Fruit fly (Drosophila melanogaster) whole organism, embryonic: ENCODE measurements around the gene drl.

Experiments
- Atf-2 ChIP-seq: fragments of 200-800 bp; sonication (Bioruptor generic); optimal IDR thresholded peaks from 2 replicates; lab custom pipeline; 2016; ENCODE audit warnings: missing biosample characterization, missing genetic modification characterization
- C15 ChIP-seq: fragments of 200-800 bp; sonication (Bioruptor generic); IDR thresholded peaks from 3 replicates; pipeline ENCODE4 v1.3.6; 2022; ENCODE audit warnings: missing biosample characterization, missing genetic modification characterization
- CG11093 ChIP-seq: fragments of 200-800 bp; sonication (Bioruptor generic); IDR thresholded peaks from 3 replicates; pipeline ENCODE4 v1.3.6; 2022; ENCODE audit warnings: missing biosample characterization, missing genetic modification characterization
- CG11456 ChIP-seq: fragments of 200-800 bp; sonication (Bioruptor generic); IDR thresholded peaks from 3 replicates; pipeline ENCODE4 v1.3.6; 2022; ENCODE audit warnings: missing biosample characterization, missing genetic modification characterization
- CG11504 ChIP-seq: fragments of 200-800 bp; sonication (Bioruptor generic); optimal IDR thresholded peaks from 3 replicates; lab custom pipeline; 2019; ENCODE audit warnings: missing biosample characterization, mild to moderate bottlenecking, missing genetic modification characterization, moderate library complexity
- CG12071 ChIP-seq: fragments of 200-800 bp; sonication (Bioruptor generic); optimal IDR thresholded peaks from 3 replicates; lab custom pipeline; 2018; ENCODE audit warnings: missing biosample characterization, mild to moderate bottlenecking, missing genetic modification characterization
- CG12219 ChIP-seq: fragments of 200-800 bp; sonication (Bioruptor generic); optimal IDR thresholded peaks from 3 replicates; lab custom pipeline; 2018; ENCODE audit warnings: missing biosample characterization, mild to moderate bottlenecking, missing genetic modification characterization
- CG12299 ChIP-seq: fragments of 200-800 bp; sonication (Bioruptor generic); optimal IDR thresholded peaks from 2 replicates; lab custom pipeline; 2018; ENCODE audit warnings: missing biosample characterization, mild to moderate bottlenecking, missing genetic modification characterization
- CG12391 ChIP-seq: fragments of 200-800 bp; sonication (Bioruptor generic); optimal IDR thresholded peaks from 3 replicates; lab custom pipeline; 2018; ENCODE audit warnings: missing biosample characterization, mild to moderate bottlenecking, missing genetic modification characterization, moderate library complexity
- CG14667 ChIP-seq: fragments of 200-800 bp; sonication (Bioruptor generic); IDR thresholded peaks from 2 replicates; pipeline ENCODE4 v1.3.6; 2022; ENCODE audit warnings: missing biosample characterization, missing genetic modification characterization
- CG15269 ChIP-seq: fragments of 200-800 bp; sonication (Bioruptor generic); optimal IDR thresholded peaks from 2 replicates; lab custom pipeline; 2018; ENCODE audit warnings: missing biosample characterization, mild to moderate bottlenecking, missing genetic modification characterization, moderate library complexity
- CG17385 ChIP-seq: fragments of 200-800 bp; sonication (Bioruptor generic); optimal IDR thresholded peaks from 3 replicates; lab custom pipeline; 2018; ENCODE audit warnings: missing biosample characterization, mild to moderate bottlenecking, missing genetic modification characterization
- CG18619 ChIP-seq: fragments of 200-800 bp; sonication (Bioruptor generic); optimal IDR thresholded peaks from 3 replicates; lab custom pipeline; 2017; ENCODE audit warnings: missing biosample characterization, mild to moderate bottlenecking, missing genetic modification characterization
- CG18764 ChIP-seq: fragments of 200-800 bp; sonication (Bioruptor generic); optimal IDR thresholded peaks from 3 replicates; lab custom pipeline; 2016; ENCODE audit warnings: missing biosample characterization, missing genetic modification characterization
- CG2712 ChIP-seq: fragments of 200-800 bp; optimal IDR thresholded peaks from 3 replicates; lab custom pipeline; 2019; ENCODE audit warnings: missing biosample characterization, mild to moderate bottlenecking, missing genetic modification characterization, moderate library complexity
- CG30020 ChIP-seq: fragments of 200-800 bp; optimal IDR thresholded peaks from 2 replicates; lab custom pipeline; 2019; ENCODE audit warnings: missing biosample characterization, mild to moderate bottlenecking, missing genetic modification characterization, moderate library complexity
- CG30403 ChIP-seq: fragments of 200-800 bp; sonication (Bioruptor generic); optimal IDR thresholded peaks from 3 replicates; lab custom pipeline; 2016; ENCODE audit warnings: missing biosample characterization, missing genetic modification characterization
- CG31441 ChIP-seq: fragments of 200-800 bp; sonication (Bioruptor generic); IDR thresholded peaks from 2 replicates; pipeline ENCODE4 v1.3.6; 2022; ENCODE audit warnings: missing biosample characterization, missing genetic modification characterization
- CG32532 ChIP-seq: fragments of 200-800 bp; sonication (Bioruptor generic); IDR thresholded peaks from 2 replicates; pipeline ENCODE4 v1.3.6; 2022; ENCODE audit warnings: missing biosample characterization, missing genetic modification characterization
- CG4404 ChIP-seq: fragments of 200-800 bp; sonication (Bioruptor generic); IDR thresholded peaks from 2 replicates; pipeline ENCODE4 v1.3.6; 2022; ENCODE audit warnings: missing biosample characterization, missing genetic modification characterization
- CG5245 ChIP-seq: fragments of 200-800 bp; sonication (Bioruptor generic); optimal IDR thresholded peaks from 3 replicates; lab custom pipeline; 2016; ENCODE audit warnings: missing biosample characterization, missing genetic modification characterization
- CG6689 ChIP-seq: fragments of 200-800 bp; sonication (Bioruptor generic); IDR thresholded peaks from 2 replicates; pipeline ENCODE4 v1.3.6; 2022; ENCODE audit warnings: missing biosample characterization, missing genetic modification characterization
- CG8388 ChIP-seq: fragments of 200-800 bp; sonication (Bioruptor generic); optimal IDR thresholded peaks from 2 replicates; lab custom pipeline; 2019; ENCODE audit warnings: missing biosample characterization, mild to moderate bottlenecking, missing genetic modification characterization, moderate library complexity
- CG8478 ChIP-seq: fragments of >200 bp; optimal IDR thresholded peaks from 2 replicates; lab custom pipeline; 2018
- CG9727 ChIP-seq: fragments of 200-800 bp; sonication (Bioruptor generic); optimal IDR thresholded peaks from 3 replicates; lab custom pipeline; 2017; ENCODE audit warnings: missing biosample characterization, mild to moderate bottlenecking, missing genetic modification characterization
- Drgx ChIP-seq: fragments of 200-800 bp; sonication (Bioruptor generic); IDR thresholded peaks from 2 replicates; pipeline ENCODE4 v1.3.6; 2022; ENCODE audit warnings: missing biosample characterization, missing genetic modification characterization
- ERR ChIP-seq: fragments of 200-800 bp; sonication (Bioruptor generic); optimal IDR thresholded peaks from 2 replicates; lab custom pipeline; 2016; ENCODE audit warnings: missing biosample characterization, missing genetic modification characterization
- H15 ChIP-seq: fragments of 200-800 bp; sonication (Bioruptor generic); IDR thresholded peaks from 3 replicates; pipeline ENCODE4 v1.3.6; 2022; ENCODE audit warnings: missing biosample characterization, missing genetic modification characterization
- Lpt ChIP-seq: fragments of >200 bp; optimal IDR thresholded peaks from 2 replicates; lab custom pipeline; 2018; ENCODE audit warnings: missing biosample characterization, missing genetic modification characterization
- Poxn ChIP-seq: fragments of 200-800 bp; sonication (Bioruptor generic); IDR thresholded peaks from 2 replicates; pipeline ENCODE4 v1.3.6; 2022; ENCODE audit warnings: missing biosample characterization, missing genetic modification characterization
- Side ChIP-seq: fragments of 200-800 bp; sonication (Bioruptor generic); optimal IDR thresholded peaks from 2 replicates; lab custom pipeline; 2016; ENCODE audit warnings: missing biosample characterization, missing genetic modification characterization
- Tbp ChIP-seq: fragments of >200 bp; optimal IDR thresholded peaks from 2 replicates; lab custom pipeline; 2018; ENCODE audit warnings: missing biosample characterization, missing genetic modification characterization
- al ChIP-seq: fragments of 200-800 bp; sonication (Bioruptor generic); IDR thresholded peaks from 2 replicates; pipeline ENCODE4 v1.3.6; 2022; ENCODE audit warnings: missing biosample characterization, missing genetic modification characterization
- bcd ChIP-seq: fragments of 200-800 bp; sonication (Bioruptor generic); optimal IDR thresholded peaks from 2 replicates; lab custom pipeline; 2017; ENCODE audit warnings: missing biosample characterization, mild to moderate bottlenecking, missing genetic modification characterization
- bowl ChIP-seq: fragments of 200-800 bp; sonication (Bioruptor generic); IDR thresholded peaks from 2 replicates; pipeline ENCODE4 v1.3.6; 2022; ENCODE audit warnings: missing biosample characterization, missing genetic modification characterization
- chn ChIP-seq: fragments of 200-800 bp; sonication (Bioruptor generic); optimal IDR thresholded peaks from 2 replicates; lab custom pipeline; 2016; ENCODE audit warnings: missing biosample characterization, missing genetic modification characterization
- ci ChIP-seq: fragments of 200-800 bp; sonication (Bioruptor generic); IDR thresholded peaks from 3 replicates; pipeline ENCODE4 v1.3.6; 2022; ENCODE audit warnings: missing biosample characterization, missing genetic modification characterization
- da ChIP-seq: fragments of 200-800 bp; sonication (Bioruptor generic); optimal IDR thresholded peaks from 2 replicates; lab custom pipeline; 2016; ENCODE audit warnings: missing biosample characterization, missing genetic modification characterization
- dati ChIP-seq: fragments of 200-800 bp; sonication (Bioruptor generic); IDR thresholded peaks from 2 replicates; pipeline ENCODE4 v1.3.6; 2022; ENCODE audit warnings: missing biosample characterization, missing genetic modification characterization
- inv ChIP-seq: fragments of 200-800 bp; sonication (Bioruptor generic); IDR thresholded peaks from 2 replicates; pipeline ENCODE4 v1.3.6; 2022; ENCODE audit warnings: missing biosample characterization, missing genetic modification characterization; ENCODE audit not compliant: partially characterized antibody
- maf-S ChIP-seq: fragments of 200-800 bp; sonication (Bioruptor generic); optimal IDR thresholded peaks from 2 replicates; lab custom pipeline; 2016; ENCODE audit warnings: missing biosample characterization, missing genetic modification characterization
- nmo ChIP-seq: fragments of 200-800 bp; sonication (Bioruptor generic); optimal IDR thresholded peaks from 2 replicates; lab custom pipeline; 2018; ENCODE audit warnings: missing biosample characterization, mild to moderate bottlenecking, missing genetic modification characterization, moderate library complexity
- row ChIP-seq: fragments of 200-800 bp; sonication (Bioruptor generic); IDR thresholded peaks from 3 replicates; pipeline ENCODE4 v1.3.6; 2022; ENCODE audit warnings: missing biosample characterization, missing genetic modification characterization
- sc ChIP-seq, 3 experiments: fragments of >200 bp in 2 of 3; fragments of 200-800 bp in 1 of 3; sonication (Bioruptor generic) in 1 of 3; optimal IDR thresholded peaks; 2 replicates in 2 of 3; 3 replicates in 1 of 3; lab custom pipeline; 2017; ENCODE audit warnings: mild to moderate bottlenecking in 1 of 3, missing biosample characterization in 1 of 3, missing genetic modification characterization in 1 of 3, missing genetic modification reagents in 1 of 3
- seq ChIP-seq: fragments of 200-800 bp; sonication (Bioruptor generic); IDR thresholded peaks from 2 replicates; pipeline ENCODE4 v1.3.6; 2022; ENCODE audit warnings: missing biosample characterization, missing genetic modification characterization
- shn ChIP-seq: fragments of 200-800 bp; sonication (Bioruptor generic); optimal IDR thresholded peaks from 3 replicates; lab custom pipeline; 2016; ENCODE audit warnings: missing biosample characterization, missing genetic modification characterization
- tna ChIP-seq: fragments of 200-800 bp; sonication (Bioruptor generic); IDR thresholded peaks from 2 replicates; pipeline ENCODE4 v1.3.6; 2022; ENCODE audit warnings: missing biosample characterization, missing genetic modification characterization; ENCODE audit not compliant: partially characterized antibody
- toy ChIP-seq: fragments of 200-800 bp; sonication (Bioruptor generic); IDR thresholded peaks from 2 replicates; pipeline ENCODE4 v1.3.6; 2022; ENCODE audit warnings: missing biosample characterization, missing genetic modification characterization
- unpg ChIP-seq: fragments of 200-800 bp; sonication (Bioruptor generic); optimal IDR thresholded peaks from 3 replicates; lab custom pipeline; 2018; ENCODE audit warnings: missing biosample characterization, mild to moderate bottlenecking, missing genetic modification characterization, moderate library complexity
- vnd ChIP-seq: fragments of 200-800 bp; sonication (Bioruptor generic); IDR thresholded peaks from 3 replicates; pipeline ENCODE4 v1.3.6; 2022; ENCODE audit warnings: missing biosample characterization, missing genetic modification characterization; ENCODE audit not compliant: partially characterized antibody
- wdn ChIP-seq: fragments of 200-800 bp; sonication (Bioruptor generic); IDR thresholded peaks from 2 replicates; pipeline ENCODE4 v1.3.6; 2022; ENCODE audit warnings: missing biosample characterization, missing genetic modification characterization
- wor ChIP-seq: fragments of 200-800 bp; sonication (Bioruptor generic); IDR thresholded peaks from 2 replicates; pipeline ENCODE4 v1.3.6; 2022; ENCODE audit warnings: missing biosample characterization, missing genetic modification characterization
- z ChIP-seq: fragments of 200-800 bp; sonication (Bioruptor generic); IDR thresholded peaks from 3 replicates; pipeline ENCODE4 v1.3.6; 2022; ENCODE audit warnings: missing biosample characterization, missing genetic modification characterization

The drl gene

DNA sequence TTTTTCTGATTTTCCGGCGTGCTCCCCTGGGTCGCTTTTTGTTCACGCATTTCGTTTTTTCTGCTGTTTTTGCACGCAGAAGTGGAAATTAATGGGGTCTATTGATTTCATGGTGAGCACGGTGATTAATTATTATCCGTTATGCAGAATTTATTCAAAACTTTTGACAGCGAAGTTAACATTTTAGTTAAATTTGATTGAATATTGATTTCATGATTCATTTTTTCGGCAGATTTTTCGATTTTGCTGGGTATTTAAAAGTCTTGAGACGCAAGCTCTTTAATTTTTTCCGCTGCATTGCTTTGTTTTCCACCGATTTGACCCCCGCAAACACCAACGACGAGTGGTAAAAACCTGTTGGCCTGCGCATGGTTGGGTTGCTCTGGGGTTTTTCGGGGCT, 62.3 kb downstream of the drl start (continued):
- no peak for TF ChIP-seq tna (GFP tag; lab: Robert Waterston, UW)
- no peak for TF ChIP-seq Atf-2 (GFP tag; lab: Kevin White, UChicago)
- no peak for TF ChIP-seq toy (GFP tag; lab: Robert Waterston, UW)
- no peak for TF ChIP-seq inv
- peak; percentile 35 for TF ChIP-seq CG8388
- no peak for TF ChIP-seq sc (optimal IDR thresholded peaks at IDR 0.05; lab: Kevin White, UChicago)
- TF ChIP-seq sc (GFP tag; optimal IDR thresholded peaks at IDR 0.05; lab: Kevin White, UChicago): no peak
- no peak for TF ChIP-seq CG18764 (GFP tag; lab: Kevin White, UChicago)
- TF ChIP-seq Poxn: no peak
- no peak for TF ChIP-seq Lpt
- TF ChIP-seq al (GFP tag; lab: Robert Waterston, UW): no peak
- TF ChIP-seq seq: peak; percentile 43; the same call in 1 of the 2 replicates
- peak; percentile 49 for TF ChIP-seq CG11504 (tag; lab: Kevin White, UChicago)
- TF ChIP-seq CG5245 (GFP tag; lab: Kevin White, UChicago): peak; percentile 25
- TF ChIP-seq CG12391: peak; percentile 44
- TF ChIP-seq row (GFP tag; lab: Robert Waterston, UW): peak; percentile 70
- peak; percentile 51 for TF ChIP-seq unpg (GFP tag; lab: Kevin White, UChicago)
- TF ChIP-seq CG32532 (GFP tag; lab: Robert Waterston, UW): no peak
- no peak for TF ChIP-seq CG11093 (GFP tag; lab: Robert Waterston, UW)
- no peak for TF ChIP-seq ERR (GFP tag; lab: Kevin White, UChicago)
- no peak for TF ChIP-seq vnd (GFP tag; lab: Robert Waterston, UW)
- peak; percentile 30 for TF ChIP-seq CG17385 (GFP tag; lab: Kevin White, UChicago)
- no peak for TF ChIP-seq z (GFP tag; lab: Robert Waterston, UW)
- TF ChIP-seq CG2712 (tag; lab: Kevin White, UChicago): peak; percentile 11
- TF ChIP-seq CG12299 (tag; lab: Kevin White, UChicago): no peak
- TF ChIP-seq C15 (GFP tag; lab: Robert Waterston, UW): no peak
- TF ChIP-seq CG11456: no peak
- TF ChIP-seq Side: no peak
- TF ChIP-seq CG18619 (GFP tag; lab: Kevin White, UChicago): no peak
- TF ChIP-seq bowl (GFP tag; lab: Robert Waterston, UW): no peak
- peak; percentile 53 for TF ChIP-seq wor (GFP tag; lab: Robert Waterston, UW)
- TF ChIP-seq CG30403 (GFP tag; lab: Kevin White, UChicago): peak; percentile 26
- TF ChIP-seq shn: peak; percentile 3
- no peak for TF ChIP-seq wdn (GFP tag; lab: Robert Waterston, UW)
- no peak for TF ChIP-seq maf-S (GFP tag; lab: Kevin White, UChicago)
- no peak for TF ChIP-seq CG12071
- TF ChIP-seq CG31441 (GFP tag; lab: Robert Waterston, UW): 0 out of 2 replicates have a peak, but pooled peaks have one; percentile 17
- no peak for TF ChIP-seq CG30020
- TF ChIP-seq dati (GFP tag; lab: Robert Waterston, UW): no peak
- TF ChIP-seq CG9727 (GFP tag; lab: Kevin White, UChicago): peak; percentile 5
- TF ChIP-seq Drgx: peak; percentile 76
- TF ChIP-seq Tbp (GFP tag; lab: Kevin White, UChicago): no peak
- TF ChIP-seq CG8478 (lab: Kevin White, UChicago): no peak
- peak; percentile 27; the same call in 1 of the 2 replicates for TF ChIP-seq CG14667 (GFP tag; lab: Robert Waterston, UW)
- peak; percentile 73; the same call in 2 of the 3 replicates for TF ChIP-seq ci
- no peak for TF ChIP-seq H15 (GFP tag; lab: Robert Waterston, UW)
- TF ChIP-seq CG4404: no peak
- TF ChIP-seq CG12219 (GFP tag; lab: Kevin White, UChicago): peak; percentile 28
- TF ChIP-seq da: no peak
- peak; percentile 31 for TF ChIP-seq CG15269
- peak; percentile 48 for TF ChIP-seq CG6689 (GFP tag; lab: Robert Waterston, UW)
- TF ChIP-seq nmo (GFP tag; lab: Kevin White, UChicago): peak; percentile 50
- no peak for TF ChIP-seq chn
- peak; percentile 21 for TF ChIP-seq bcd (GFP tag; lab: Kevin White, UChicago)
